Worm (Caenorhabditis elegans): ENCODE data around the gene nadk-2.

Gene nadk-2

DNA sequence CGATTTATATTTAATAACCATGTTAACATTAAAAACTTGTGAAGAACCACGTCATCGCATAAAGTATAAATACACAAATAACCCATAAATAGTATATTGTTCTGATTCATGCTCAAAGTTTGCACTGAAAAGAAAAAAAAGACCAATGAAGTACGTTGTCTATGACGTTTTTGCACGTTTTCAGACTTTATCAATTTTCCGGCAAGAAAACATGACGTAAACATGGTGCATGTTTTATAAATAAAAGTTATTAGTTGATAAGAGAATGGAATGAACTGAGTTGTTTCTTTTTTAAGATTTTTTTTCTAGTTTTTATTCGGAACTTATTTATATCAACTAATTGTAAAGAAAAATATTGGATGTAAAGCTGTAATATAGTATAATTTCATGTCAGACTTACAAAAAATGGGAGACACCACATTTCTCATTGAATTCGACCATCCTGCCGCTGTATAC, 15.3 kb downstream of the nadk-2 start, which contains the start of gene arrd-8:
TSS of gene arrd-8 (plus strand) at position 406 of the 456 bp plus-strand sequence.
- TF ChIP-seq hlh-8 (tag; optimal IDR thresholded peaks at IDR 0.05) (no peak), pag-3 (tag; optimal IDR thresholded peaks at IDR 0.05; ENCODE audit: borderline replicate concordance) (no peak), unc-86 (tag; optimal IDR thresholded peaks at IDR 0.05) (no peak), lin-11 (tag; optimal IDR thresholded peaks at IDR 0.05) (no peak), sox-4 (tag; optimal IDR thresholded peaks at IDR 0.05) (no peak), elt-2 (tag; optimal IDR thresholded peaks at IDR 0.05) (peak; percentile 12)

DNA sequence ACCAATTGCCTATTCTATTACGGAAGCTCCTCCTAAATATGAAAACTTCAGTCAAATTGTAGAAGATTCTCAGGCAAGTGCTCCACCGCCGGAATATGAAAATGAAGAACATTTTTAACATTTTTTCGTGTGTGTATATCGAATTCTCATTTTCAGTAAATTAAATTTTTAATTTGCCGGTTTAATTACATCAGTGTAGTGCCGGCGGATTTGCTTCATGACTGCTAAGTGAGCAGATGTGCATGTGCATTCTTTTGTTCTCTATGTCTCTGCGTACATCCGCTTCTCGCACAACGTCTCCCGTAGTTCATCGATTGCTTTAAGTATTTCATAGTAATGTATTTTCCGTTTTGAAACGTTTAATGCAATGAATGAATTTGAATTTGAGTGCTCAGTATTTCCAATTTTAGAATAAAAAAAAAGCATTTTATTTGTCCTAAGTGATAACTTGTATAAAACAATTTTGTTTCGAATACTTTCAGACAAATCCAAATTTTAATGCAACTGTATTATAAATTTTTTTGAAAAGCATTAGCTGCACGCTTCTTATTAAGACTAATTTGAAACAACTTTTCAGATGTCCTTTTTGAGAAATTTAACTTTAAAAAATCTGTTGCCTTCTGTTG, 18.2 kb downstream of the nadk-2 start, which contains the start of gene Y17G7B.22:
TSS of gene Y17G7B.22 (plus strand) at position 576 of the 626 bp plus-strand sequence.
- TF ChIP-seq unc-42 (tag; optimal IDR thresholded peaks at IDR 0.05) (peak; percentile 94), tbx-2 (tag; optimal IDR thresholded peaks at IDR 0.05) (no peak), ceh-48 (tag; optimal IDR thresholded peaks at IDR 0.05) (peak; percentile 46)

ce11 chrII:12071243-12071642, 21.9 kb downstream of the nadk-2 start:
- TF ChIP-seq lim-6 (tag; optimal IDR thresholded peaks at IDR 0.05) (no peak), eyg-1 (tag; optimal IDR thresholded peaks at IDR 0.05) (no peak)

- TF ChIP-seq dve-1 (tag; optimal IDR thresholded peaks at IDR 0.05) = no peak
- TF ChIP-seq nhr-11 (tag; optimal IDR thresholded peaks at IDR 0.05) = no peak
- TF ChIP-seq fkh-10 (GFP tag; optimal IDR thresholded peaks at IDR 0.05) = no peak
- no peak for TF ChIP-seq fax-1 (tag; optimal IDR thresholded peaks at IDR 0.05)
Observed at ce11 chrII:12076355-12076754, 27.0 kb downstream of the nadk-2 start.

DNA sequence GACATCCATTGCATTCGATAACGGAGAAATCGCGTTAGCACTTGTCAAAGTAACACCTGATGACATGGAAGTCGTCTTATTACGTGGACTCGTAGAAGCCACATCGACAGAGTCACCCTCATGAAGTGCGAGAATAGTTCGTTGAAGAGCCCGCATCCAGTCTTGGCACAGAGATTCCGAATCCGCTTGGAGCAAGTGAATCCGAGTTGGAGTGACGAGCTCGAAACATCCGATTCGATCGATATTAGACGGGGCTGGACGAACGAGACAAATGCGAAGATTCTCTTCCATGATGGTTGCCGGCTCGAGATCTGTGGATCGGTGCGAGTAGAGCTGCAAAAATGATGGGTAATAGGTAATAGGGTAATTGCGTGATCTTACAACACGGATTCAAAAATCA, 27.9 kb downstream of the nadk-2 start:
- no peak for TF ChIP-seq elt-4 (tag; optimal IDR thresholded peaks at IDR 0.05)
- TF ChIP-seq odd-2 (tag; optimal IDR thresholded peaks at IDR 0.05) = no peak

DNA sequence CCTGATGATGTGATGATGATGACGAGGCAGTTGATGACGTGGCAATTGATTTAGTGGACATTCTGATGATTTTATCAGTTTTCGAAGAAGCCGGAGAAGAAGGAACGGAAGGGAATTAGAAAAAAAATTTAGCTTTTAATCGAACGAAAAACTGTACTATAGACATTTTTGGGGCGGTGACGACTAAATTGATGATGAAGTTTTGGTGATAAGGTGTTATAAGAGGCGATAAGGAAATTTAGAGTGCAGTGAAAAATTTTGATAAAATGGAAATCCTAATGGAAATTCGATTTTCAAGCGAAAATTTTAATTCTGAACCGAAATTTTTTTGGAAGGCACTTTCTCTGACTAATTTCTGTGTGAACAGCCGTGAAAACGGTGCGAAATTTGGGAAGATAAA, 30.6 kb downstream of the nadk-2 start:
- TF ChIP-seq elt-2 (tag; optimal IDR thresholded peaks at IDR 0.05) (peak; percentile 28), ref-2 (tag; optimal IDR thresholded peaks at IDR 0.05) (no peak)

DNA sequence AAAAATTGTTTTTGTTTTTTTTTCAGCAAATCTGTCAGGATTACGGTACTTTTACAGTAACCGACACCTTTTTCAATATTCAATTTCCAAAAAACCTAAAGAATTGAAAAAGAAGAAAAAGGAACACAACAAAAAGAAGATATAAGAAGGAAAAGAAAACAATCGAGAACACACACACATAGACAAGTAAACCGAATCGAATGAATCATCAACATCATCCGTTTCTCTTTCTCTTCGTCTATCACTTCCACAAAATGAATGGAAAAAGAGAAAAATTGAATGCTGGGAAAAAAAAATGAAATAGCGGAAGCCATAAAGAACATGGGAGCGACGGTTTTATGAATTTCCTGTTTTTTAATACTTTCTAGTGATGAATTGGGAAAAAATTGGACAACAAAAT, 32.1 kb downstream of the nadk-2 start:
- TF ChIP-seq sdc-2 (tag; optimal IDR thresholded peaks at IDR 0.05) = no peak
- TF ChIP-seq sox-4 (tag; optimal IDR thresholded peaks at IDR 0.05) = no peak
- no peak for TF ChIP-seq nhr-232 (tag; optimal IDR thresholded peaks at IDR 0.05)
- TF ChIP-seq odd-2 (tag; optimal IDR thresholded peaks at IDR 0.05) = no peak

- peak; percentile 94 for TF ChIP-seq K09A11.1 (tag; optimal IDR thresholded peaks at IDR 0.05; ENCODE audit: insufficient read depth)
Observed at ce11 chrII:12082086-12082485, 32.7 kb downstream of the nadk-2 start.

DNA sequence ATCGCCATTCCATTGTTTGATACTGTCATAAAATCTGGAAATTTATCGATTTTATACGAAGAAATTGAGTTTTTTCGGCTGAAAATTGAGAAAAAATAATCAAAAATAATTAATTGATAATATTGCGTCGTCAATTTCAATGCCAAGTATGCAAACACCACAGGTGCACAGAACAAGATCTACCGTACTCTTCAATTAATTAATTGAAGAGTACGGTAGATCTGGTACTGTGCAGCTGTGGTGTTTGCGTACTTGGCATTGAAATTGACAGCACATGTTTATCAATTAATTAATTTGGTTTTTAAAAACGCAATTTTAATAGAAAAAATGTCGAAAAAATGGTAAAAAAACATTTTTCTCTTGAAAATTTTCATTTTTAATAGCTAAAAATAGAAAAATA, 39.5 kb downstream of the nadk-2 start, which contains the start of gene cnt-1:
TSS of gene cnt-1 (minus strand) at position 36 of the 400 bp plus-strand sequence.
- no peak for TF ChIP-seq ceh-30 (tag; optimal IDR thresholded peaks at IDR 0.05)
- TF ChIP-seq ref-2 (tag; optimal IDR thresholded peaks at IDR 0.05) = no peak
- TF ChIP-seq zip-5 (tag; optimal IDR thresholded peaks at IDR 0.05) = no peak
- TF ChIP-seq npax-4 (tag; optimal IDR thresholded peaks at IDR 0.05) = no peak
- no peak for TF ChIP-seq elt-2 (tag; optimal IDR thresholded peaks at IDR 0.05)
- TF ChIP-seq ceh-34 (tag; optimal IDR thresholded peaks at IDR 0.05) = no peak
- no peak for TF ChIP-seq hlh-15 (tag; optimal IDR thresholded peaks at IDR 0.05)
